Fruit fly (Drosophila melanogaster): Measurements from ENCODE around the gene CG32188.
A peak's percentile ranks its signal among the peaks of the same experiment; 100 is the strongest.

Gene CG32188

dm6 chr3L:17817821-17818220, 15.6 kb downstream of the CG32188 start, which contains the start of gene Ir75a:
Ir75a (minus strand) TSS chr3L:17817921.
- TF ChIP-seq CG6163 (GFP tag; IDR thresholded peaks at IDR 0.05): no peak
- TF ChIP-seq Ets96B (tag; optimal IDR thresholded peaks at IDR 0.05): no peak
- TF ChIP-seq CG15336 (GFP tag; IDR thresholded peaks at IDR 0.05): no peak
- TF ChIP-seq CG8632 (GFP tag; optimal IDR thresholded peaks at IDR 0.05): no peak
- TF ChIP-seq dsx (GFP tag; optimal IDR thresholded peaks at IDR 0.05; ENCODE audit: poor library complexity, severe bottlenecking): no peak
- no peak for TF ChIP-seq CG3032 (tag; optimal IDR thresholded peaks at IDR 0.05)
- no peak for TF ChIP-seq vri (GFP tag; optimal IDR thresholded peaks at IDR 0.05)
- no peak for TF ChIP-seq CG11902 (GFP tag; optimal IDR thresholded peaks at IDR 0.05)
- TF ChIP-seq CG8319 (GFP tag; optimal IDR thresholded peaks at IDR 0.05): no peak
- TF ChIP-seq acj6 (GFP tag; optimal IDR thresholded peaks at IDR 0.05): no peak
- no peak for TF ChIP-seq cyc (GFP tag; optimal IDR thresholded peaks at IDR 0.05)
- no peak for TF ChIP-seq topi (GFP tag; optimal IDR thresholded peaks at IDR 0.05)
- TF ChIP-seq CG3919 (GFP tag; optimal IDR thresholded peaks at IDR 0.05): no peak
- TF ChIP-seq Eip93F (GFP tag; optimal IDR thresholded peaks at IDR 0.05): no peak
- TF ChIP-seq CG10669 (GFP tag; optimal IDR thresholded peaks at IDR 0.05): no peak
- TF ChIP-seq salr (GFP tag; optimal IDR thresholded peaks at IDR 0.05): no peak
- no peak for TF ChIP-seq Met (GFP tag; optimal IDR thresholded peaks at IDR 0.05)
- no peak for TF ChIP-seq Sox102F (GFP tag; optimal IDR thresholded peaks at IDR 0.05)

dm6 chr3L:17814036-17814435, 19.4 kb downstream of the CG32188 start, which contains the start of gene Cln3:
Cln3 (minus strand) TSS chr3L:17814119.
- TF ChIP-seq vri (GFP tag; optimal IDR thresholded peaks at IDR 0.05): peak; percentile 75
- TF ChIP-seq CG8632 (GFP tag; optimal IDR thresholded peaks at IDR 0.05): no peak

DNA sequence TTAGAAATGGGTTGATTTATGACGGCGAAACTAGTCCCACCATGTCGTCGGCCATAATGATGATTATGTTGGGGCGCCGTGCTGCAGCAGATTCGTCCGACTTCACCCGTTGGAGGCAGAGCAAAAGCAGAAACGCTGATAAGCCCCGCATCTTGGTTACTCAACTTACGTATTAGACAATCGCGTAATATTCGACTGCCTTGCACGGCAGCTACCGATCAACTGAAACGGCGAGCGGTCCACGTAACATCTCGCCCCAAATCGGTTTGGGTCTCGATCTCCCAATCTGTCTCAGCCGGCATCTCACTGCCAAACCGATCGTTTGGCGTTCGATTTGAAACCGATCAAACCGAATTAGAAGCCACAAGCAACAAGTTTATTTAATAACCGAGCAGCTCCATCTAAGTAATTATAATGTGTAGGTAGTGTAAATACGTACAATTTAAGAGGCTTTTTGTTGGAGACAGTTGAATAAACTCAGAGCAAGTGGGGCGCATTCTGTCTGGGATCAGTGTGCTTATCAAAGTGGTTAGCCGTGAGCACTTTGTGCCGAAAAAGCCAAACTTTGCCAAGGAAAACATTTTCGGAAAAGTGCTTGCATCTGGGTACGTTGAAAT, 24.7 kb downstream of the CG32188 start, which contains the start of gene CG32191:
Gene CG32191 (minus strand): TSS at position 550 of the 617 bp plus-strand sequence.
- peak; percentile 11 for TF ChIP-seq vri (GFP tag; optimal IDR thresholded peaks at IDR 0.05)
- no peak for TF ChIP-seq Hr39 (GFP tag; optimal IDR thresholded peaks at IDR 0.05)
- no peak for TF ChIP-seq lz (GFP tag; optimal IDR thresholded peaks at IDR 0.05)
- TF ChIP-seq Eip78C (GFP tag): no peak
- no peak for TF ChIP-seq Eip93F (GFP tag; optimal IDR thresholded peaks at IDR 0.05)
- peak; percentile 64 for TF ChIP-seq fkh (GFP tag; optimal IDR thresholded peaks at IDR 0.05)
- no peak for TF ChIP-seq CG6854 (GFP tag; optimal IDR thresholded peaks at IDR 0.05)
- no peak for TF ChIP-seq CG6792 (GFP tag; optimal IDR thresholded peaks at IDR 0.05)
- TF ChIP-seq CG8632 (GFP tag; optimal IDR thresholded peaks at IDR 0.05): no peak

DNA sequence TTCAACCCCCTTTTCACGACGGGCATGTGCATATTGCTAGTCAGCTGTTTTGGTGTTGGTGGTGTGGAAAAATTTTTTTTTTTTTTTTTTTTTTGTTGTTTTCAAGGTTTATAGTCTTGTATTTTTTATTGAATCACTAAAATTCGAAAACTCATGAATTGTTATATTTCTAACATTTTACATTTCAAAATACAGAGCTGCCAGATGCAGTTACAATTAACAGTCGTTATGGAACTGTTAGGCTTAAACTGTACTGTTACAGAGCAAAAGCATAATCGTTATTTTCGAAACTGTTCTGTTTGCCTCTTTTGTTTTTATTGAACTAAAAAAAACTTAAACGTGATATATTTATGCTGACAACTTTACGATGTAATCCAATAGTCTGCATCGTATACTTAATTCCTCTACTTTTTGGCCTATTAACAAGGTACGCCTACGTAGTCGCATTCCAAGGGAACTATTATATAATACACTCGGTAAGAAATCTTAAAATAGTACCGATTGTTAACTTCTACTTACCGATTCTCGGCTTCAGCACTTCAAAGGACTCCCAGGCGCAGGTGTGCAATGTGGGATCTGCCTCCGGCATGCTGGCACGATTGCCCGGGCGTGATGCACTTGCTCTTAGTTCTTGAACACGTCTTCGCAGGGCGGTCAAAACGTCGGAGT, 26.9 kb downstream of the CG32188 start, which contains the start of gene CG32187:
Gene CG32187 (minus strand): TSS at position 9 of the 669 bp plus-strand sequence.
- TF ChIP-seq topi (GFP tag; optimal IDR thresholded peaks at IDR 0.05) (no peak), salr (GFP tag; optimal IDR thresholded peaks at IDR 0.05) (no peak), acj6 (GFP tag; optimal IDR thresholded peaks at IDR 0.05) (no peak), CG10631 (GFP tag; optimal IDR thresholded peaks at IDR 0.05) (no peak), CG10669 (GFP tag; optimal IDR thresholded peaks at IDR 0.05) (no peak), CG7368 (GFP tag; optimal IDR thresholded peaks at IDR 0.05) (no peak), pdm3 (GFP tag; optimal IDR thresholded peaks at IDR 0.05) (no peak), achi (GFP tag; optimal IDR thresholded peaks at IDR 0.05) (no peak), ss (GFP tag; optimal IDR thresholded peaks at IDR 0.05) (no peak), Sox15 (GFP tag; optimal IDR thresholded peaks at IDR 0.05) (no peak), CG31627 (GFP tag; optimal IDR thresholded peaks at IDR 0.05) (no peak), Met (GFP tag; optimal IDR thresholded peaks at IDR 0.05) (no peak), CG3919 (GFP tag; optimal IDR thresholded peaks at IDR 0.05) (no peak), fd59A (GFP tag; optimal IDR thresholded peaks at IDR 0.05) (no peak)
